Fruit fly (Drosophila melanogaster): ENCODE data around the gene CG42740.

DNA sequence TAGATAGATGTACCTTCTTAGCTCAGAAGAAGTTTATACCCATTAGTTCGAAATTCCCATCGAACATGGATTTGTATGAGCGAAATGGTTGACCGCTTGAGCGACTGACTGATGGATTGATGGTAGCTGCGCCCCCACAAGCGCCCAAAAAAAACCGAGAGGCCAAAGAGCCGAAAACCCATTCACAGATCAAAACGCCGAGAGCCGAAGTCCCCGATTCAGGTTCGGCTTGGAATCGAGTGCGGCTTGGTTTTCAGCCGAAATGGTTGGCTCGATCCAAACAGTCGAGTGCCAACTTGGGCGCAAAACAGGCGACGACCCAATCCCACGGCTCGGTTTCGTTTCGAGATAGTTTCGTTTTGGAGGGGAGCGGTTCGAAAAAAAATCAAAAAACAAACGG, 37.4 kb upstream of the CG42740 start:
- TF ChIP-seq CG1024 (GFP tag; IDR thresholded peaks at IDR 0.05) (no peak), disco-r (GFP tag; optimal IDR thresholded peaks at IDR 0.05) (no peak), CG15479 (GFP tag; optimal IDR thresholded peaks at IDR 0.05) (no peak), zf30C (GFP tag; optimal IDR thresholded peaks at IDR 0.05) (no peak), Taf1 (GFP tag; IDR thresholded peaks at IDR 0.05) (no peak), Hr78 (GFP tag; optimal IDR thresholded peaks at IDR 0.05) (no peak), ken (GFP tag; IDR thresholded peaks at IDR 0.05) (no peak)

All from whole organism, embryonic.